Fruit fly (Drosophila melanogaster) whole organism, adult: ENCODE measurements around the gene Bap60.
A peak's percentile ranks its signal among the peaks of the same experiment; 100 is the strongest.
"Not testable (repeated sequence)": the region's sequence is repeated elsewhere in the genome, so short reads cannot be mapped to it uniquely, and the experiment has no call there.

Experiments
- CG11617 ChIP-seq: fragments of 200-800 bp; sonication (Bioruptor generic); optimal IDR thresholded peaks from 2 replicates; lab custom pipeline; 2017; ENCODE audit warnings: mild to moderate bottlenecking, missing biosample characterization, missing genetic modification reagents, missing genetic modification characterization
- CG12768 ChIP-seq: fragments of 200-800 bp; sonication (Bioruptor generic); optimal IDR thresholded peaks from 2 replicates; lab custom pipeline; 2017; ENCODE audit warnings: missing biosample characterization, missing genetic modification characterization, mild to moderate bottlenecking, moderate library complexity, missing genetic modification reagents
- CG14711 ChIP-seq: fragments of 200-800 bp; sonication (Bioruptor generic); optimal IDR thresholded peaks from 2 replicates; lab custom pipeline; 2018; ENCODE audit warnings: missing biosample characterization, mild to moderate bottlenecking, missing genetic modification characterization, moderate library complexity
- CG1620 ChIP-seq: fragments of 200-800 bp; sonication (Bioruptor generic); optimal IDR thresholded peaks from 2 replicates; lab custom pipeline; 2016; ENCODE audit warnings: missing biosample characterization, missing genetic modification characterization
- CG33017 ChIP-seq: fragments of 200-800 bp; sonication (Bioruptor generic); optimal IDR thresholded peaks from 2 replicates; lab custom pipeline; 2018; ENCODE audit warnings: missing biosample characterization, mild to moderate bottlenecking, missing genetic modification characterization, moderate library complexity
- CG5204 ChIP-seq: fragments of 200-800 bp; sonication (Bioruptor generic); optimal IDR thresholded peaks from 2 replicates; lab custom pipeline; 2016; ENCODE audit warnings: missing biosample characterization, missing genetic modification characterization
- CG7045 ChIP-seq: fragments of 200-800 bp; sonication (Bioruptor generic); optimal IDR thresholded peaks from 2 replicates; lab custom pipeline; 2017; ENCODE audit warnings: missing biosample characterization, mild to moderate bottlenecking, missing genetic modification characterization
- CG7101 ChIP-seq: fragments of 200-800 bp; sonication (Bioruptor generic); optimal IDR thresholded peaks from 2 replicates; lab custom pipeline; 2018; ENCODE audit warnings: missing biosample characterization, mild to moderate bottlenecking, missing genetic modification characterization, moderate library complexity
- Clk ChIP-seq: fragments of 200-800 bp; sonication (Bioruptor generic); optimal IDR thresholded peaks from 2 replicates; lab custom pipeline; 2017; ENCODE audit warnings: missing biosample characterization, missing genetic modification characterization
- Crg-1 ChIP-seq: fragments of 200-800 bp; sonication (Bioruptor generic); optimal IDR thresholded peaks from 2 replicates; lab custom pipeline; 2016; ENCODE audit warnings: missing biosample characterization, missing genetic modification characterization
- Hr96 ChIP-seq: fragments of 200-800 bp; sonication (Bioruptor generic); optimal IDR thresholded peaks from 2 replicates; lab custom pipeline; 2016; ENCODE audit warnings: missing biosample characterization, missing genetic modification characterization
- Mnt ChIP-seq: fragments of 200-800 bp; sonication (Bioruptor generic); optimal IDR thresholded peaks from 2 replicates; lab custom pipeline; 2016; ENCODE audit warnings: missing biosample characterization, mild to moderate bottlenecking, missing genetic modification characterization
- bab1 ChIP-seq: fragments of 200-800 bp; sonication (Bioruptor generic); optimal IDR thresholded peaks from 3 replicates; lab custom pipeline; 2019; ENCODE audit warnings: missing biosample characterization, mild to moderate bottlenecking, missing genetic modification characterization, moderate library complexity
- cic ChIP-seq: fragments of 200-800 bp; sonication (Bioruptor generic); optimal IDR thresholded peaks from 2 replicates; lab custom pipeline; 2017; ENCODE audit warnings: missing biosample characterization, mild to moderate bottlenecking, missing genetic modification characterization, moderate library complexity
- cnc ChIP-seq, 2 experiments: fragments of >200 bp; optimal IDR thresholded peaks; 2 replicates each; lab custom pipeline; 2017
- kay ChIP-seq: fragments of 200-800 bp; sonication (Bioruptor generic); peaks from one replicate; lab custom pipeline; 2016; ENCODE audit warnings: missing biosample characterization, missing genetic modification characterization, borderline replicate concordance
- ovo ChIP-seq: fragments of 200-800 bp; sonication (Bioruptor generic); optimal IDR thresholded peaks from 2 replicates; lab custom pipeline; 2016; ENCODE audit warnings: missing biosample characterization, missing genetic modification characterization
- pad ChIP-seq: fragments of 200-800 bp; sonication (Bioruptor generic); optimal IDR thresholded peaks from 3 replicates; lab custom pipeline; 2017; ENCODE audit warnings: missing biosample characterization, missing genetic modification characterization, mild to moderate bottlenecking, moderate library complexity, missing genetic modification reagents
- tj ChIP-seq: fragments of 200-800 bp; sonication (Bioruptor generic); optimal IDR thresholded peaks from 3 replicates; lab custom pipeline; 2017; ENCODE audit warnings: missing biosample characterization, mild to moderate bottlenecking, missing genetic modification characterization, moderate library complexity
- toe ChIP-seq: fragments of 200-800 bp; sonication (Bioruptor generic); optimal IDR thresholded peaks from 2 replicates; lab custom pipeline; 2016; ENCODE audit warnings: missing biosample characterization, missing genetic modification characterization

The Bap60 gene

DNA sequence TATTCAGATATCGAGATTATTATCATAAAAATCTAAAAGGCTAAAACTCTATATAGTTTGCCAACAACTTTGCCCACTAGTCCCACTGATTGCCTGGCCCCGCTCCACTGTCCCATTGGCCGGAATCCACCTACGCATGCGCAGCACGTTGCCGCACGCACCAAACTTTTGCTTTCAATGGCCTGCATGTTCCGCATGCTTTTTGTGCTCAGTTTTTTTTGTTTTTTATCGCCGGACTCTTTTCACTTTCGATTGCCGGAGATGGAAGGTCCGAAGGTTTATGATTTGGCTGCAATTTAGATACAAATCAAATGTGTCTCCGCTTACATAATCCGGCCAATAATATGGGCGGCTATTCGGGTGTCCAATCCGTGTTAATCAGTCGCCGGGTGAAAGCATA is 32.9 kb upstream of the Bap60 start:
- TF ChIP-seq toe (no peak), CG12768 (no peak), CG14711 (tag; lab: Kevin White, UChicago) (no peak), CG7101 (tag; lab: Kevin White, UChicago) (no peak), CG7045 (no peak), Mnt (GFP tag; lab: Kevin White, UChicago) (no peak), ovo (no peak), CG1620 (GFP tag; lab: Kevin White, UChicago) (no peak), Hr96 (GFP tag; lab: Kevin White, UChicago) (no peak)

DNA sequence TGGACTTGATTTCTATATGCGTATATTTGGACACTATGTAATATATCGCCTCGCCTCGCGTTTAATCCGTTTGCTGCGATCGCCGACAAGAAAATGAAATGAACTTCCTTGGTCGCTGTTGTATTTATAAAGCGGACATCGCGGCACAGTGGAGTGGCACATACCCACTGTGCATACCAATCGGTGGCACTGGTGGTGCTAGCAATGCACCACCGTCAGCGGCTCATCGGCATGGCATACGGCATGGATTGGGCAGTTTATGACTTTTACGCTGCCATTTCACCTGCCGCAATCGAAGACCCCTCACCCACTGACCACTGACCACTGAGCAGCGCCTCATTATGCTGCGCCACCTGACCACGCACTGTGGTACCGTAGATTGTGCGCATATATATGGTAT is 32.5 kb upstream of the Bap60 start, which contains the start of gene CG12723:
TSS of gene CG12723 (minus strand) at position 101 of the 400 bp plus-strand sequence.
- TF ChIP-seq toe (no peak), CG12768 (no peak), tj (GFP tag; lab: Kevin White, UChicago) (no peak), CG14711 (tag; lab: Kevin White, UChicago) (no peak), CG33017 (no peak), Hr96 (GFP tag; lab: Kevin White, UChicago) (no peak), Clk (GFP tag; lab: Kevin White, UChicago) (no peak), CG11617 (GFP tag; lab: Kevin White, UChicago) (no peak), CG7045 (no peak), pad (GFP tag; lab: Kevin White, UChicago) (no peak), CG7101 (tag; lab: Kevin White, UChicago) (no peak), ovo (no peak), kay (GFP tag; lab: Kevin White, UChicago) (no peak), cnc (optimal IDR thresholded peaks at IDR 0.05; lab: Kevin White, UChicago) (no peak), Crg-1 (GFP tag; lab: Kevin White, UChicago) (no peak), cic (GFP tag; lab: Kevin White, UChicago) (no peak), CG1620 (GFP tag; lab: Kevin White, UChicago) (no peak), CG5204 (GFP tag; lab: Kevin White, UChicago) (no peak), bab1 (no peak), Mnt (GFP tag; lab: Kevin White, UChicago) (no peak)

- TF ChIP-seq tj (GFP tag; lab: Kevin White, UChicago) (no peak), pad (GFP tag; lab: Kevin White, UChicago) (no peak), CG12768 (no peak), CG33017 (no peak), cic (GFP tag; lab: Kevin White, UChicago) (peak; percentile 40)
These were observed 29.7 kb upstream of the Bap60 start, which contains the start of gene Lgr4 for dm6 chrX:13189032-13189431. TSS of gene Lgr4 (minus strand) at chrX:13189164.

- TF ChIP-seq CG11617, Mnt, CG5204 (GFP tag; lab: Kevin White, UChicago): not testable (repeated sequence)
These were observed 24.9 kb upstream of the Bap60 start, which contains the start of gene CG32641 for dm6 chrX:13184178-13184577. TSS of gene CG32641 (plus strand) at chrX:13184478.

- not testable (repeated sequence) for TF ChIP-seq Hr96, Clk, pad (GFP tag; lab: Kevin White, UChicago)
These were observed 18.4 kb upstream of the Bap60 start, which contains the start of gene CG32640 for dm6 chrX:13177720-13178119. TSS of gene CG32640 (plus strand) at chrX:13178005.

dm6 chrX:13172865-13173264 is 13.6 kb upstream of the Bap60 start:
- no peak for TF ChIP-seq CG12768
- TF ChIP-seq Crg-1 (GFP tag; lab: Kevin White, UChicago) = no peak
- TF ChIP-seq Mnt (GFP tag; lab: Kevin White, UChicago) = no peak
- TF ChIP-seq CG11617 (GFP tag; lab: Kevin White, UChicago) = no peak
- no peak for TF ChIP-seq tj (GFP tag; lab: Kevin White, UChicago)
- TF ChIP-seq CG7045 = no peak
- TF ChIP-seq CG14711 (tag; lab: Kevin White, UChicago) = no peak
- no peak for TF ChIP-seq Hr96 (GFP tag; lab: Kevin White, UChicago)
- TF ChIP-seq CG1620 (GFP tag; lab: Kevin White, UChicago) = no peak
- TF ChIP-seq ovo = no peak
- no peak for TF ChIP-seq CG5204 (GFP tag; lab: Kevin White, UChicago)

dm6 chrX:13154783-13155182 is 4.5 kb downstream of the Bap60 start, which contains the start of the genes CG4318 and CG4332:
TSS of gene CG4318 (minus strand) at chrX:13154924.
TSS of gene CG4332 (plus strand) at chrX:13155038.
- TF ChIP-seq bab1 = peak; percentile 58
- TF ChIP-seq Mnt (GFP tag; lab: Kevin White, UChicago) = peak; percentile 66
- no peak for TF ChIP-seq tj (GFP tag; lab: Kevin White, UChicago)

- TF ChIP-seq CG12768 (no peak), CG7045 (no peak), cnc (optimal IDR thresholded peaks at IDR 0.05; lab: Kevin White, UChicago) (no peak), toe (no peak), CG11617 (GFP tag; lab: Kevin White, UChicago) (no peak), CG7101 (tag; lab: Kevin White, UChicago) (no peak), Crg-1 (GFP tag; lab: Kevin White, UChicago) (no peak), bab1 (no peak), CG1620 (GFP tag; lab: Kevin White, UChicago) (no peak), Mnt (GFP tag; lab: Kevin White, UChicago) (no peak), kay (GFP tag; lab: Kevin White, UChicago) (no peak), CG5204 (GFP tag; lab: Kevin White, UChicago) (no peak), CG33017 (no peak), pad (GFP tag; lab: Kevin White, UChicago) (no peak), Clk (GFP tag; lab: Kevin White, UChicago) (no peak), tj (GFP tag; lab: Kevin White, UChicago) (no peak), ovo (no peak), cic (GFP tag; lab: Kevin White, UChicago) (no peak), CG14711 (tag; lab: Kevin White, UChicago) (no peak), Hr96 (GFP tag; lab: Kevin White, UChicago) (no peak)
These were observed 10.2 kb downstream of the Bap60 start for dm6 chrX:13149083-13149482.
